Worm (Caenorhabditis elegans) whole organism, L4/young adult: ENCODE results near the gene jmjd-1.1.

Experiments
- W03F9.2 ChIP-seq: fragments of 150-350 bp; optimal IDR thresholded peaks from 2 replicates; lab custom pipeline; 2014; ENCODE audit warnings: missing biosample characterization, missing genetic modification characterization
- dao-5 ChIP-seq: sonication (generic microtip); optimal IDR thresholded peaks from 2 replicates; lab custom pipeline; 2016; ENCODE audit warnings: missing genotype, missing genetic modification characterization, moderate library complexity, missing compliant biosample characterization
- him-1 ChIP-seq: sonication (generic microtip); optimal IDR thresholded peaks from 2 replicates; lab custom pipeline; 2016; ENCODE audit warnings: missing genotype, missing genetic modification reagents, missing genetic modification characterization, missing compliant biosample characterization

Gene jmjd-1.1

DNA sequence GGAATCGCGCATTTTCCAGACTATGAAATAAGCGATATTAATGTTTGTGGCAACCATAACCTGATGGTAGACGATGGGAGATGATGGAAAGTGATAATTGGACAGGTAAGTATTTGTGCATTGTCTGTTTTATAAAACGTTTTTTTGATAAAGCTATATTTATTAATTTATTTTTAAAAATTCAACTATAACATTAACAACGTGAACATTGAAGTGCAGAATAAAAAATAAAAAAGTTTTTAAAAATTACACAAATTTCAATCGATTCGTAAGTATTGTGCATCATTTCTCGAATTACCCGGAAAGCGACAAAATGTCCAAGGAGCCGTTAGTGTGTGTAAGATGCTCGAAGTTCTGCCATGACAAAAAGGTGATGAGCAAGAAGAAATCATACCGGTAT is at the start of gene jmjd-1.1:
TSS of gene jmjd-1.1 (plus strand) at position 301 of the 400 bp plus-strand sequence.
- TF ChIP-seq dao-5 (no peak), W03F9.2 (tag; lab: Kevin White, UChicago) (no peak), him-1 (tag; lab: Kevin White, UChicago) (no peak)

DNA sequence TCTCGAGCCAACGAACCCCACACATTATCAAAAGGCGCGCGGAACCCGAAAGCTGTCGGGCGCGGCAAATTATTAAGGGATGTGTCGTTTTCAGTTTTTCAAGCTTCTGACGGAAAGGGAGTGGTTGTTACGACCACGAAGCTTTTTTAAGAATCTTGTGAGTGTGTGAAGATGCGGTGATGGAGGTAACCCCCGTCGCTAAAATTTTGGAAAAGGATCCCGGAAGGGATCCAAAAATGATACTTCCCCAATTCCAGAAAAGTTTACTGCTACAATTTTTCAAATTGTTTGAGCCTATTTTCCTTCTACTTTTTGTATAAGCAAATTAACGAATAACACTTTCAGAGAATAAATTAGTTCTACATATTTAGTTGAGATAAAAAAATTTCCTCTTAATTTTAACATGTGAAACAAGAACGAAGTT is 49.7 kb upstream of the jmjd-1.1 start:
- no peak for TF ChIP-seq dao-5
- peak; percentile 13 for TF ChIP-seq him-1 (tag; lab: Kevin White, UChicago)
- peak; percentile 87 for TF ChIP-seq W03F9.2 (tag; lab: Kevin White, UChicago)

DNA sequence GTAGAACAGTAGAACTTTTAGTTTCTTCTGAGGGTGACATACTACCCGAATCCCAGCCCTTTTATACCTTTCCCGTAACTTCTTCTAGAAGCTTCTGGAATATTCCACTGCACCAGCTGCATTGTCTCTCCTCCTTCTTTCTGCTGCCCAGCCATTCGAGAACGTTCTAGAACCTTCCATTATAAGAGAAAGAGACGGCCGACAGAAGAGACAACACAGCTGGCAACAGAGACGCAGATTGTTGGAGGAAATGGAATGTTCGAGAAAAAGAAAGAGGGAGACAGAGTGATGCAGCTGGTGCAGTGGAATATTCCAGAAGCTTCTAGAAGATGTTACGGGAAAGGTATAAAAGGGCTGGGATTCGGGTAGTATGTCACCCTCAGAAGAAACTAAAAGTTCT is 47.1 kb upstream of the jmjd-1.1 start, which contains the start of the genes F44E5.4 and F44E5.5:
TSS of gene F44E5.4 (minus strand) at position 35 of the 400 bp plus-strand sequence.
TSS of gene F44E5.5 (plus strand) at position 386 of the 400 bp plus-strand sequence.
- TF ChIP-seq him-1 (tag; lab: Kevin White, UChicago): peak; percentile 35

DNA sequence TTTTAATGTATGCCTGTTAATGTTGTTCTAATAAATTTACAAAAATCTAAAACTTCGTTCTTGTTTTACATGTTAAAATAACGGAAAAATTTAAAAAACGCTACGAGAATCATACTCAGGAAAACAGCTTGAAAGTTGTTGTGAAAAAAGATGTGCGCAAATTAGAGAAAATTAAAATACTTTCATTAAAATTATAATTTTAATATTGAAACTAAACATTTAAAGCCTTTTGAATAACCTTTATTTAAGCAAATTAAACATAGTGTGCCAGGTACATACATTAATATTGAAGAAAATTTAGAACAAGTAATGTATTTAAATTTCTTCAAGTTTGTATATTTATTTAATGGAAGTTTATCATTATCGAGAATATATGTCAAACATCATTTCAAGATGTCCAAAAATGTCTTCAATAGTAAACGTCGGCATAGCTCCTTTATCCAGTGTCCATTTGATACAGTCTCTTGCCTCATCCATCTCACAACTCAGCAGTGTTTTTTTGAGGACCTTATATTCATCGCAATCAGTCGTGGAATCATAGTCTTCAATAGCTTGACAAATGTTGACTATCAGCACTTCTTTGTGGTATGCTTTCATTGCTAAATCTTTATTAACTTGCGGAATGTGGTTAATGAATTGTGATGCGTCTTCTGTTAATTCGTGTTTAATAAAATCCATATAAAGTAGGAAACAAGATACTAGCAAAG is 44.4 kb upstream of the jmjd-1.1 start:
- TF ChIP-seq W03F9.2 (tag; lab: Kevin White, UChicago) (peak; percentile 92), dao-5 (no peak)

DNA sequence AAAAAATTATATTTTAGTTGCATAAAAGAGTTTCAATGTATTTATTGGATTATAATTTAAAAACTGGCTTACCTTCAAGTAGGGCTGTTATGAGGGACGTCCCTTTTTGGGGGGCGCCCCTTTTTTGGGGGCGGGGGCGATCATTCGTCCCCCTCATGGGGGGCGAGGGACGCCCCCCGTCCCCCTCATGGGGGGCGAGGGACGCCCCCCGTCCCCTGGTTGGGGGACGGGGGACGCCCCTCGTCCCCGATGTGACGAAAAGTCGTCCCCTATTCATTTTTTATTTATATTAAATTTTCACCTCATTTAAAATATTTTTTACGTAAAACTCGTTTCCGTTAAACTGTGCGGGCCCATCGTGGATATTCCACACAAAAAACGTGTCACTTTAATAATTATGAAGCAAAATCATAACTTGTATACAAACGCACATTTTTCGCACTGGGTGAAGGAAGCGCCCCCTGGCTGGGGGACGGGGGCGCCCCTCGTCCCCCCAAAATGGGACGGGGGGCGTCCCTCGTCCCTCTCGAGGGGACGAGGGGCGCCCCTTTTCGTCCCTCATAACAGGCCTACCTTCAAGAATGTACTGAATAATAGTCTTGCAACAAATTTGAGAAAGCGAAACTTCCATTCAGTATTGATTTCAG is 40.7 kb upstream of the jmjd-1.1 start:
- no peak for TF ChIP-seq W03F9.2 (tag; lab: Kevin White, UChicago)
- TF ChIP-seq dao-5: no peak
- TF ChIP-seq him-1 (tag; lab: Kevin White, UChicago): no peak

DNA sequence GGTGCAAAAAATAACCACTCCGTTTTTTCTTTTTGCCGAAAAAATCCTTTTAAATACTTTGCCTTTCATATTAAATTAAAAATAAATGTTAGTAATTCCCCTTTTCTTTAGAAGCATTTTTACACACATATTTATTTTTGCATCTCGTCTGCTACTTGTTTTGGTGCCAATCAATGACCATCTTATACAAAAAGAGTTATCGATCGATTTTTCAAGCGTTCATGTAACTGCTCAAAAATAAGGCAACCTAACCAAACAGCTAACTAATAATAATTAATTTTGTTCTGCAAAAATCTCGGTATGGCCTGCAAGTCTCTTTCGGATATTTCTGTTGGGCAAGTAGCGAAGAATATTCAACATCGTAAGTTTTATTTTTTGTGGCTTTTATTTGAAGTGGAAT is 39.9 kb upstream of the jmjd-1.1 start, which contains the start of gene F44E5.2:
TSS of gene F44E5.2 (plus strand) at position 301 of the 400 bp plus-strand sequence.
- TF ChIP-seq him-1 (tag; lab: Kevin White, UChicago): no peak
- TF ChIP-seq W03F9.2 (tag; lab: Kevin White, UChicago): no peak
- TF ChIP-seq dao-5: no peak

DNA sequence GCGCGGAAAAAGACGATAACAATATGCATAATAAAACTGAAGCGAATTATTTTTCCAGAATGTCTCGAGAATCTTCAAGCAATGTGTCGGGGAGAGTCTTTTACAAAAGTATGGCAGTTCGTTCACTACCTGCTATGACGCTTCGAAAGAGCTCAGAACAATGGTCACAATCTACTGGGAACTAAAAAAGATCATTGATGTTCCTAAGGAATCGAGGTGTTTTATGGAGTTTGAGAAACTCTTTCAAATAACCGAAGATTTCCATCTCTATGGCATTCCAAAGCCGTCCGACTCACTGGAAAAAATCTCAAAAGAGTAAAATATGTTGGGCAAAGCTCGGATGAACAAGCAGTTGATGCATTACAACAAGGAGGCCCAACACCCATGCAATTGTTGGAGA is 34.0 kb upstream of the jmjd-1.1 start, which contains the start of gene F44E5.15:
TSS of gene F44E5.15 (plus strand) at position 301 of the 400 bp plus-strand sequence.
- TF ChIP-seq W03F9.2 (tag; lab: Kevin White, UChicago) (no peak), dao-5 (no peak), him-1 (tag; lab: Kevin White, UChicago) (no peak)

DNA sequence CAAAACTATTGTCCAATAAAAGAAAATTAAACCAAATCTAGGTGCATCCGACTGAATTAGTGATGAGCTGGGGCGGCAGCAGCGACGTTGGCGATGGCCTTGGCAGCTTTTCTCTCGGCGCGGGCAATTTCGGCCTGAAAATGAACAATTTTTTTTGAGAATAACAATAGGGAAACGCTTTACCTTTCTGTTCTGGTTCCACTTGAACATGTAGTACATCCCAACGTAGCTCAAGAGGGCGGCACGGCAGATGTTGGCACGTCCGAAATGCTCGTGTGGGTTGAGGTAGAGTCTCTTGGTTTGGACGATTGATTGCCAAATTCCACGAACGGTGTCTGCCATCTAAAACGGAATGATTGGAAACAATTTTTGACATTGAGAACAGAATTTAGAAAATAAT is 32.1 kb upstream of the jmjd-1.1 start, which contains the start of gene F44E5.1:
TSS of gene F44E5.1 (minus strand) at position 342 of the 400 bp plus-strand sequence.
- TF ChIP-seq him-1 (tag; lab: Kevin White, UChicago) (no peak), W03F9.2 (tag; lab: Kevin White, UChicago) (no peak), dao-5 (no peak)

DNA sequence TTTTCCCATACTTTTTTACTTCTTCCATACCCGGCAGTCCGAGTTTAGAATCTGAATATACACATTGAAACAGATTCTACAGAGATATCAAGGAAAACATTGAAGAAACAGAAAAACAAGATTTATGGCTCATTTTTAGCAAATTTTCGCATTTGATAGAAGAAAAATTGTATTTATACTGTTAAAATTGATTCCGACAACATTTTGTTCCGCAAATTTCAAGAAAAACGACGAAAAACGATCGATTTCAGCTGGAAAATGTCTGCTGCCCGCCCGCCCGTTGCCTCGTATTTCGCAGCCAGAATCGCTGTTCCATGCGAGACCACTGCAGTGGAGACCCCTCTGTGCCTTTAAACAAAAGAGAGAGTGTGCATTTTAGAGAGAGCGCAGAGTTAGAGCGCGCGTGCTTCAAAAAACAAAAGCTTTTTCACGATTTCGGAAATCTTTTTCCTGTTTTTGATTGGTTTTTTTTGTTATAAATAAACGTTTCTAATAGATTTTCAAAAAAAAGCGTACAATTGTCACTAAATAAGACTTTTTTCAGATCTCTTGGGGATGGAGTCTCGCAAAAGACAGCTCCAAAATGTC is 28.4 kb upstream of the jmjd-1.1 start, which contains the start of the genes patr-1 and dna-2:
TSS of gene patr-1 (minus strand) at position 51 of the 588 bp plus-strand sequence.
TSS of gene dna-2 (plus strand) at position 538 of the 588 bp plus-strand sequence.
- TF ChIP-seq him-1 (tag; lab: Kevin White, UChicago) (no peak), dao-5 (no peak), W03F9.2 (tag; lab: Kevin White, UChicago) (no peak)

DNA sequence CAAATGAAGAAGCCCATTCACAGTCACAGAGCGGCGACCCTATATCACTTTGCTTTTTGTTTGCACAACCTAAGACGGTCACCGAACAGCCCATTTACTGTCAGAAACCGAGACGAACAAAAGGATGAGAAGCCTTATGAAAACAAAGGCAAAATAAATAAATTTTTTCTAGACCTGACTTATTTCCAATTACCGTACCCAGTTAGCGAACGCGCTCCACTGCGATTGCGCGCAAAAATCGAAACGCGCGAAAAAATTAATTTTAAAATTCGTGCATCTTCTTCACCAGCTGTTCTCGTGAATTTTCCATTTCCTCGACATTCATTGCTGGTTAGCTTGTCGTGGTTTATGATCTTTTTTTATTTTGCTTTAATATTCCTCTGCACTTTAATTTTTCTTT is 23.9 kb upstream of the jmjd-1.1 start, which contains the start of gene F43G6.16:
TSS of gene F43G6.16 (minus strand) at position 141 of the 400 bp plus-strand sequence.
- TF ChIP-seq him-1 (tag; lab: Kevin White, UChicago) (no peak), W03F9.2 (tag; lab: Kevin White, UChicago) (no peak), dao-5 (no peak)

DNA sequence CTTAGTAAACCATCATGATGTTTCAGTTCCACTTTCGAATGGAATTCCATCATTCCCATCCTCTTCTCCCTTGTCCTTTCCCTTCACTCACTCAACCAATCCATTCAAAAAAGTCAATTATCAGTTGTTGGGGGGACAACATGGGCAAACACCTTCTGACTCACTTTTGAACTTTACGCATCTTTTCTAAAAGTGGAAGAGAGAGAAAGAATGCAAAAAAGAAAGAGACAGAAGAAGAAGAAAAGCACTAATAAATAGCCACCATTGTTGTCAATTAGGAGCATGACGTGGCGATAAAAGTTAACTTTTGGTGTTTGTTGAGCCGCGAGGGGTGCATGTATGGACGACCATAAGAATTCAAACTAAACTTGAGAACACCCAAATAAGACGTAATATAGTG is 18.3 kb upstream of the jmjd-1.1 start:
- TF ChIP-seq W03F9.2 (tag; lab: Kevin White, UChicago) (no peak), him-1 (tag; lab: Kevin White, UChicago) (no peak), dao-5 (no peak)

DNA sequence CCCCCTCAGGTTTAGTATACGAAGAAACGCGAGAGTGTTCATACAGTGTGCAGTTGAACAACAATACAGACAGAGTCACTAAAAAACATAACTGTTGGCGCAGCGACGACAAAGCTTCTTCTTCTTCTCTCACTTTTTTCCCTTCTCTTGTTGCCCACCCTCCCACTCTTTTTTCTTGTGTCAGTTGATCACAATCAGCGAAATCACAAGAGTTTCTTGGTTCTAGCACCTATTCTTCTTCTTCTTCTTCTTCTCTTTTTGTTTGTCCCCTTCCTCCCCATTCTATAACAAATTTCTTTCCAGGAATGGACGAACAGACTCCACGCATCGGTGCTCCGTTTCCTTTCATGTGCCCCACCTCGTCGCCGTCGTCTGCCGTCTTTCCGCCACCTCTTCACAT is 15.9 kb upstream of the jmjd-1.1 start, which contains the start of gene F43G6.4:
TSS of gene F43G6.4 (plus strand) at position 301 of the 400 bp plus-strand sequence.
- TF ChIP-seq him-1 (tag; lab: Kevin White, UChicago) (no peak), dao-5 (no peak), W03F9.2 (tag; lab: Kevin White, UChicago) (no peak)

DNA sequence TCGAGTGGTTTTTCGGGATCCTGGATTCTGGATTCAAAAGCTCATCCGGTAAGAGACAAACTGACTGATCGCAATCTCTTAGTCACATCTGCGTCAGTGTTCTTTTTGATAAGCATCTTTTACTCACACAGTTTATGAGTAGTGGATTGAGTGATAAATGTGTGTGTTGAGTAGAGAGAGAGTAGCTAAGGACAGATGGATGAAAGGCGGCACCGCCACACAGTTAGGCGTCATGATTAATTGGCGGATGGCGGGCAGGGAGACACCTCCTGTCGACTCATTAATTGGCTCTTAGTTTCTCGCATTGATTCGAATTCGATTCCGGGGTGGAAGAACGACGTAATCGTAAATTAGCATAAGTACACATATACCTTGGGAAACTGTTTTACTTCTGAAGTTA is 12.0 kb upstream of the jmjd-1.1 start:
- TF ChIP-seq him-1 (tag; lab: Kevin White, UChicago) (no peak), W03F9.2 (tag; lab: Kevin White, UChicago) (no peak), dao-5 (no peak)
